Worm (Caenorhabditis elegans) whole organism, L3 larva: Measurements from ENCODE around the gene Y45G5AM.6.

Source experiments
- R02D3.7 ChIP-seq: fragments of 150-350 bp; optimal IDR thresholded peaks from 2 replicates; lab custom pipeline; 2014; ENCODE audit warnings: missing biosample characterization, missing genetic modification characterization
- aly-2 ChIP-seq: fragments of 150-350 bp; optimal IDR thresholded peaks from 2 replicates; lab custom pipeline; 2014; ENCODE audit warnings: missing biosample characterization, missing genetic modification characterization
- ceh-82 ChIP-seq: fragments of 150-350 bp; optimal IDR thresholded peaks from 2 replicates; lab custom pipeline; 2014; ENCODE audit warnings: missing biosample characterization, missing genetic modification characterization
- elt-2 ChIP-seq: sonication (generic microtip); optimal IDR thresholded peaks from 2 replicates; lab custom pipeline; 2016; ENCODE audit warnings: missing genetic modification reagents, mild to moderate bottlenecking, missing genetic modification characterization, missing compliant biosample characterization
- lin-15B ChIP-seq: fragments of 150-350 bp; optimal IDR thresholded peaks from 2 replicates; lab custom pipeline; 2014; ENCODE audit warnings: missing biosample characterization, missing genetic modification characterization
- nhr-76 ChIP-seq: fragments of 150-350 bp; sonication (generic microtip); optimal IDR thresholded peaks from 5 replicates; lab custom pipeline; 2014; ENCODE audit warnings: missing biosample characterization, missing genetic modification characterization
- nhr-77 ChIP-seq: fragments of 150-350 bp; optimal IDR thresholded peaks from 2 replicates; lab custom pipeline; 2014; ENCODE audit warnings: missing biosample characterization, missing genetic modification characterization
- pha-4 ChIP-seq: fragments of 150-350 bp; optimal IDR thresholded peaks from 2 replicates; lab custom pipeline; 2014; ENCODE audit warnings: missing biosample characterization, missing genetic modification reagents, missing genetic modification characterization
- unc-39 ChIP-seq: sonication (generic microtip); optimal IDR thresholded peaks from 4 replicates; lab custom pipeline; 2017; ENCODE audit warnings: missing biosample characterization, missing genetic modification characterization
- unc-62 ChIP-seq: fragments of 150-350 bp; sonication (generic microtip); optimal IDR thresholded peaks from 4 replicates; lab custom pipeline; 2014; ENCODE audit warnings: missing biosample characterization, missing genetic modification reagents, missing genetic modification characterization
- ztf-11 ChIP-seq: fragments of 150-350 bp; optimal IDR thresholded peaks from 2 replicates; lab custom pipeline; 2014; ENCODE audit warnings: missing biosample characterization, missing genetic modification characterization

ce11 chrV:4192688-4193471, 40.8 kb upstream of the Y45G5AM.6 start:
- TF ChIP-seq ceh-82 (tag; lab: Kevin White, UChicago) = no peak
- TF ChIP-seq lin-15B (tag; lab: Kevin White, UChicago) = no peak
- TF ChIP-seq unc-62 = no peak
- no peak for TF ChIP-seq R02D3.7 (tag; lab: Kevin White, UChicago)
- TF ChIP-seq aly-2 = no peak
- no peak for TF ChIP-seq unc-39
- no peak for TF ChIP-seq pha-4 (tag; lab: Kevin White, UChicago)
- TF ChIP-seq nhr-76 (tag; lab: Kevin White, UChicago) = no peak
- no peak for TF ChIP-seq nhr-77 (tag; lab: Kevin White, UChicago)
- TF ChIP-seq elt-2 (tag; lab: Kevin White, UChicago) = no peak
- TF ChIP-seq ztf-11 (tag; lab: Kevin White, UChicago) = no peak
